Fruit fly (Drosophila melanogaster): ENCODE data around the gene ACXC.

The ACXC gene

DNA sequence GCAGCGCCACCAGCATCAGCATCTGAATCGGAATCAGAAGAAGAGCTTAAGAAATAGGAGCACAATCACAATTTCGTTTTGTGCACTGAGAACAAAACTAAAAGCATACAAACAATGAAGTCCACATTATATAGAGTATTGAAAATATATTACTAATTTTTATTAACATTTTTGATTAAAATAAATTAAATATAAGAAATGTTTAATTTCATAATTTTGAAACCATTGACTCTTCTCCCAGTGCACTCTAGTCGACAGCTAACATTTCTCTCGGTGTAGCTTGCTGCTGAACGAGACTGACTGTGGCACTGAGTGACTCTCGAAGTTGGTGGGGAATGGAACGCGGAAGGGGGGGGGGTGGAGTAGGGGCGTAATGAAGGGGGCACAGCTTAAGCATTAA, 38.4 kb downstream of the ACXC start:
- no peak for TF ChIP-seq CG12605 (GFP tag; IDR thresholded peaks at IDR 0.05)
- no peak for TF ChIP-seq EcR (GFP tag; optimal IDR thresholded peaks at IDR 0.05)
- TF ChIP-seq Ets98B (GFP tag; IDR thresholded peaks at IDR 0.05): no peak
- no peak for TF ChIP-seq CG13204 (GFP tag; optimal IDR thresholded peaks at IDR 0.05)
- no peak for TF ChIP-seq Snoo (tag; optimal IDR thresholded peaks at IDR 0.05)
- TF ChIP-seq gl (tag; optimal IDR thresholded peaks at IDR 0.05): no peak
- no peak for TF ChIP-seq CG14655 (GFP tag; optimal IDR thresholded peaks at IDR 0.05)
- no peak for TF ChIP-seq Pif1A (GFP tag; optimal IDR thresholded peaks at IDR 0.05)
- TF ChIP-seq CG8301 (tag; optimal IDR thresholded peaks at IDR 0.05): no peak
- TF ChIP-seq CG15710 (tag; optimal IDR thresholded peaks at IDR 0.05): no peak
- no peak for TF ChIP-seq CG4496 (GFP tag; IDR thresholded peaks at IDR 0.05)
- no peak for TF ChIP-seq CG32121 (GFP tag; IDR thresholded peaks at IDR 0.05)
- TF ChIP-seq CG8159 (tag; optimal IDR thresholded peaks at IDR 0.05): no peak
- no peak for TF ChIP-seq CG34367 (tag; optimal IDR thresholded peaks at IDR 0.05)
- no peak for TF ChIP-seq CG17806 (tag; optimal IDR thresholded peaks at IDR 0.05)
- no peak for TF ChIP-seq CG9948 (tag; optimal IDR thresholded peaks at IDR 0.05)
- TF ChIP-seq D1 (tag; optimal IDR thresholded peaks at IDR 0.05): no peak
- TF ChIP-seq fd96Ca (GFP tag; IDR thresholded peaks at IDR 0.05): no peak
- TF ChIP-seq rn (GFP tag; IDR thresholded peaks at IDR 0.05): no peak
- TF ChIP-seq Pif1B (GFP tag; optimal IDR thresholded peaks at IDR 0.05): no peak

DNA sequence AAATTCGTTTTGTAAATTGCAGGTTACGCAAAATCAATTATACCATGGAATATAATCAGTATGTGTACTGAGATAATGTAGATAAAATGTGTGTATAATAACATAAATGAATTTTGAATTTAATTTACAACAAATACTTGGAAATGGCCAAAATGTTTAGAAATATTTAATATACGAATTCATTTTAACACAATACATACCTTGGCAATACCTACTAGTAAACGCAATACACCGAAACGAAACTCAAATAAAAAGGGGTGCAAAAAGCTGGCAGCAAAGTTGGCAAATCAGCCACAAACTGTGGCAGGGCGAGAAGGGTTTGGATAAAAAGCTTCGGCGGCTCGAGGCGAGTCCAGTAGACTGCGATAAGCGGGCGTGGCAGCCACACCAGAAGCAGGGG, 54.0 kb downstream of the ACXC start, which contains the start of gene CG16800:
Gene CG16800 (plus strand): TSS at position 301 of the 400 bp plus-strand sequence.
- TF ChIP-seq CG4496 (GFP tag; IDR thresholded peaks at IDR 0.05): no peak
- no peak for TF ChIP-seq EcR (GFP tag; optimal IDR thresholded peaks at IDR 0.05)
- TF ChIP-seq CG34367 (tag; optimal IDR thresholded peaks at IDR 0.05): no peak
- TF ChIP-seq CG8301 (tag; optimal IDR thresholded peaks at IDR 0.05): no peak
- TF ChIP-seq CG8159 (tag; optimal IDR thresholded peaks at IDR 0.05): no peak
- no peak for TF ChIP-seq gl (tag; optimal IDR thresholded peaks at IDR 0.05)
- TF ChIP-seq CG14655 (GFP tag; optimal IDR thresholded peaks at IDR 0.05): no peak
- TF ChIP-seq CG12605 (GFP tag; IDR thresholded peaks at IDR 0.05): no peak
- no peak for TF ChIP-seq CG9948 (tag; optimal IDR thresholded peaks at IDR 0.05)
- TF ChIP-seq rn (GFP tag; IDR thresholded peaks at IDR 0.05): no peak
- no peak for TF ChIP-seq CG15710 (tag; optimal IDR thresholded peaks at IDR 0.05)
- TF ChIP-seq Ets98B (GFP tag; IDR thresholded peaks at IDR 0.05): no peak
- no peak for TF ChIP-seq CG17806 (tag; optimal IDR thresholded peaks at IDR 0.05)
- no peak for TF ChIP-seq fd96Ca (GFP tag; IDR thresholded peaks at IDR 0.05)
- TF ChIP-seq Pif1A (GFP tag; optimal IDR thresholded peaks at IDR 0.05): no peak
- no peak for TF ChIP-seq Snoo (tag; optimal IDR thresholded peaks at IDR 0.05)
- no peak for TF ChIP-seq D1 (tag; optimal IDR thresholded peaks at IDR 0.05)
- no peak for TF ChIP-seq CG32121 (GFP tag; IDR thresholded peaks at IDR 0.05)
- no peak for TF ChIP-seq CG13204 (GFP tag; optimal IDR thresholded peaks at IDR 0.05)
- TF ChIP-seq Pif1B (GFP tag; optimal IDR thresholded peaks at IDR 0.05): no peak
